Fruit fly (Drosophila melanogaster) whole organism, embryonic: ENCODE data around the gene temp.
A peak's percentile ranks its signal among the peaks of the same experiment; 100 is the strongest.

Experiments used
- Ada2b ChIP-seq: fragments of 200-800 bp; sonication (Bioruptor generic); IDR thresholded peaks from 2 replicates; pipeline ENCODE4 v1.3.6; 2022; ENCODE audit warnings: missing biosample characterization, missing genetic modification characterization
- Aef1 ChIP-seq: fragments of 200-800 bp; sonication (Bioruptor generic); IDR thresholded peaks from 3 replicates; pipeline ENCODE4 v1.3.6; 2022; ENCODE audit warnings: missing biosample characterization, missing genetic modification characterization
- BEAF-32 ChIP-seq: fragments of 200-800 bp; sonication (Bioruptor generic); optimal IDR thresholded peaks from 3 replicates; lab custom pipeline; 2017; ENCODE audit warnings: missing biosample characterization, missing genetic modification characterization, mild to moderate bottlenecking, moderate library complexity, missing genetic modification reagents
- CG10147 ChIP-seq: fragments of 200-800 bp; sonication (Bioruptor generic); optimal IDR thresholded peaks from 2 replicates; lab custom pipeline; 2019; ENCODE audit warnings: missing biosample characterization, mild to moderate bottlenecking, missing genetic modification characterization, moderate library complexity
- CG10979 ChIP-seq: fragments of 200-800 bp; sonication (Bioruptor generic); optimal IDR thresholded peaks from 2 replicates; lab custom pipeline; 2018; ENCODE audit warnings: missing biosample characterization, mild to moderate bottlenecking, missing genetic modification characterization, moderate library complexity
- CG13894 ChIP-seq: fragments of 200-800 bp; sonication (Bioruptor generic); optimal IDR thresholded peaks from 3 replicates; lab custom pipeline; 2018; ENCODE audit warnings: missing biosample characterization, mild to moderate bottlenecking, missing genetic modification characterization, moderate library complexity
- CG15073 ChIP-seq: fragments of 200-800 bp; sonication (Bioruptor generic); optimal IDR thresholded peaks from 2 replicates; lab custom pipeline; 2016; ENCODE audit warnings: missing biosample characterization, missing genetic modification characterization
- CG15696 ChIP-seq: fragments of 200-800 bp; sonication (Bioruptor generic); optimal IDR thresholded peaks from 2 replicates; lab custom pipeline; 2019; ENCODE audit warnings: missing biosample characterization, mild to moderate bottlenecking, missing genetic modification characterization, moderate library complexity
- CG17829 ChIP-seq: fragments of 200-800 bp; optimal IDR thresholded peaks from 2 replicates; lab custom pipeline; 2019; ENCODE audit warnings: missing biosample characterization, mild to moderate bottlenecking, missing genetic modification characterization, moderate library complexity
- CG18476 ChIP-seq: fragments of 200-800 bp; sonication (Bioruptor generic); optimal IDR thresholded peaks from 2 replicates; lab custom pipeline; 2016; ENCODE audit warnings: missing biosample characterization, mild to moderate bottlenecking, missing genetic modification characterization
- CG18619 ChIP-seq: fragments of 200-800 bp; sonication (Bioruptor generic); optimal IDR thresholded peaks from 3 replicates; lab custom pipeline; 2017; ENCODE audit warnings: missing biosample characterization, mild to moderate bottlenecking, missing genetic modification characterization
- CG2678 ChIP-seq: fragments of 200-800 bp; sonication (Bioruptor generic); optimal IDR thresholded peaks from 3 replicates; lab custom pipeline; 2019; ENCODE audit warnings: missing biosample characterization, mild to moderate bottlenecking, missing genetic modification characterization, moderate library complexity
- CG2875 ChIP-seq: fragments of 200-800 bp; sonication (Bioruptor generic); optimal IDR thresholded peaks from 2 replicates; lab custom pipeline; 2017; ENCODE audit warnings: missing biosample characterization, mild to moderate bottlenecking, missing genetic modification characterization, missing genetic modification reagents
- CG30431 ChIP-seq: fragments of 200-800 bp; sonication (Bioruptor generic); optimal IDR thresholded peaks from 2 replicates; lab custom pipeline; 2017; ENCODE audit warnings: missing biosample characterization, missing genetic modification characterization
- CG31388 ChIP-seq: fragments of 200-800 bp; sonication (Bioruptor generic); optimal IDR thresholded peaks from 2 replicates; lab custom pipeline; 2016; ENCODE audit warnings: missing biosample characterization, missing genetic modification characterization
- CG31441 ChIP-seq: fragments of 200-800 bp; sonication (Bioruptor generic); IDR thresholded peaks from 2 replicates; pipeline ENCODE4 v1.3.6; 2022; ENCODE audit warnings: missing biosample characterization, missing genetic modification characterization
- CG32532 ChIP-seq: fragments of 200-800 bp; sonication (Bioruptor generic); IDR thresholded peaks from 2 replicates; pipeline ENCODE4 v1.3.6; 2022; ENCODE audit warnings: missing biosample characterization, missing genetic modification characterization
- CG3838 ChIP-seq: fragments of 200-800 bp; sonication (Bioruptor generic); optimal IDR thresholded peaks from 3 replicates; lab custom pipeline; 2016; ENCODE audit warnings: missing biosample characterization, missing genetic modification characterization
- CG3995 ChIP-seq: fragments of 200-800 bp; sonication (Bioruptor generic); optimal IDR thresholded peaks from 3 replicates; lab custom pipeline; 2016; ENCODE audit warnings: missing biosample characterization, missing genetic modification characterization
- CG4404 ChIP-seq: fragments of 200-800 bp; sonication (Bioruptor generic); IDR thresholded peaks from 2 replicates; pipeline ENCODE4 v1.3.6; 2022; ENCODE audit warnings: missing biosample characterization, missing genetic modification characterization
- CG6791 ChIP-seq: fragments of 200-800 bp; sonication (Bioruptor generic); IDR thresholded peaks from 3 replicates; pipeline ENCODE4 v1.3.6; 2022; ENCODE audit warnings: missing biosample characterization, missing genetic modification characterization; ENCODE audit not compliant: partially characterized antibody
- CG7556 ChIP-seq: fragments of 200-800 bp; sonication (Bioruptor generic); optimal IDR thresholded peaks from 2 replicates; lab custom pipeline; 2017; ENCODE audit warnings: missing biosample characterization, mild to moderate bottlenecking, missing genetic modification characterization
- CG7928 ChIP-seq: fragments of 200-800 bp; sonication (Bioruptor generic); optimal IDR thresholded peaks from 2 replicates; lab custom pipeline; 2017; ENCODE audit warnings: missing biosample characterization, mild to moderate bottlenecking, missing genetic modification characterization
- CG8281 ChIP-seq: fragments of 200-800 bp; sonication (Bioruptor generic); optimal IDR thresholded peaks from 2 replicates; lab custom pipeline; 2018; ENCODE audit warnings: missing biosample characterization, mild to moderate bottlenecking, missing genetic modification characterization, moderate library complexity
- Dek ChIP-seq: fragments of 200-800 bp; sonication (Bioruptor generic); optimal IDR thresholded peaks from 3 replicates; lab custom pipeline; 2019; ENCODE audit warnings: missing biosample characterization, mild to moderate bottlenecking, missing genetic modification characterization, moderate library complexity
- Dfd ChIP-seq, 2 experiments: fragments of >200 bp; optimal IDR thresholded peaks; 2 replicates each; lab custom pipeline; 2017; ENCODE audit warnings: missing biosample characterization in 2 of 2, missing genetic modification characterization in 2 of 2
- Doc2 ChIP-seq: fragments of 200-800 bp; sonication (Bioruptor generic); IDR thresholded peaks from 2 replicates; pipeline ENCODE4 v1.3.6; 2022; ENCODE audit warnings: missing biosample characterization, missing genetic modification characterization
- E2f2 ChIP-seq: fragments of 200-800 bp; sonication (Bioruptor generic); IDR thresholded peaks from 2 replicates; pipeline ENCODE4 v1.3.6; 2022; ENCODE audit warnings: missing biosample characterization, missing genetic modification characterization
- Ets97D ChIP-seq: fragments of 200-800 bp; sonication (Bioruptor generic); optimal IDR thresholded peaks from 3 replicates; lab custom pipeline; 2016; ENCODE audit warnings: missing biosample characterization, missing genetic modification characterization
- Fer1 ChIP-seq: fragments of 200-800 bp; sonication (Bioruptor generic); optimal IDR thresholded peaks from 2 replicates; lab custom pipeline; 2017; ENCODE audit warnings: missing biosample characterization, mild to moderate bottlenecking, missing genetic modification characterization
- Hr39 ChIP-seq: fragments of >200 bp; optimal IDR thresholded peaks from 2 replicates; lab custom pipeline; 2017
- Hr78 ChIP-seq, 2 experiments: fragments of 200-800 bp in 1 of 2; fragments of >200 bp in 1 of 2; sonication (Bioruptor generic) in 1 of 2; optimal IDR thresholded peaks; 2 replicates each; lab custom pipeline; 2017 to 2019; ENCODE audit warnings: missing biosample characterization in 2 of 2, missing genetic modification characterization in 2 of 2, mild to moderate bottlenecking in 1 of 2, moderate library complexity in 1 of 2
- MBD-R2 ChIP-seq: fragments of 200-800 bp; sonication (Bioruptor generic); IDR thresholded peaks from 2 replicates; pipeline ENCODE4 v1.3.6; 2022; ENCODE audit warnings: missing biosample characterization, missing genetic modification characterization
- Med ChIP-seq: fragments of 200-800 bp; sonication (Bioruptor generic); peaks from one replicate; lab custom pipeline; 2016; ENCODE audit warnings: missing biosample characterization, missing genetic modification characterization, mild to moderate bottlenecking, inconsistent platforms, moderate library complexity
- NfI ChIP-seq: fragments of 200-800 bp; sonication (Bioruptor generic); optimal IDR thresholded peaks from 3 replicates; lab custom pipeline; 2018; ENCODE audit warnings: missing biosample characterization, mild to moderate bottlenecking, missing genetic modification characterization, moderate library complexity
- Oaz ChIP-seq: fragments of 200-800 bp; sonication (Bioruptor generic); IDR thresholded peaks from 2 replicates; pipeline ENCODE4 v1.3.6; 2022; ENCODE audit warnings: missing biosample characterization, missing genetic modification characterization
- ab ChIP-seq: fragments of 200-800 bp; sonication (Bioruptor generic); optimal IDR thresholded peaks from 2 replicates; lab custom pipeline; 2016; ENCODE audit warnings: missing biosample characterization, missing genetic modification characterization
- amos ChIP-seq: fragments of 200-800 bp; sonication (Bioruptor generic); IDR thresholded peaks from 2 replicates; pipeline ENCODE4 v1.3.6; 2022; ENCODE audit warnings: missing biosample characterization, missing genetic modification characterization; ENCODE audit not compliant: partially characterized antibody
- chm ChIP-seq: fragments of 200-800 bp; sonication (Bioruptor generic); IDR thresholded peaks from 2 replicates; pipeline ENCODE4 v1.3.6; 2022; ENCODE audit warnings: missing biosample characterization, missing genetic modification characterization
- odd ChIP-seq: fragments of 200-800 bp; sonication (Bioruptor generic); optimal IDR thresholded peaks from 2 replicates; lab custom pipeline; 2017; ENCODE audit warnings: missing biosample characterization, mild to moderate bottlenecking, missing genetic modification characterization
- otp ChIP-seq: fragments of 200-800 bp; sonication (Bioruptor generic); IDR thresholded peaks from 3 replicates; pipeline ENCODE4, ENCODE4 v1.3.6; 2022; ENCODE audit warnings: missing biosample characterization, missing genetic modification characterization
- peb ChIP-seq: fragments of 200-800 bp; sonication (Bioruptor generic); IDR thresholded peaks from 2 replicates; pipeline ENCODE4 v1.3.6; 2022; ENCODE audit warnings: missing biosample characterization, missing genetic modification characterization
- pnt ChIP-seq: fragments of 200-800 bp; sonication (Bioruptor generic); optimal IDR thresholded peaks from 3 replicates; lab custom pipeline; 2016; ENCODE audit warnings: missing biosample characterization, missing genetic modification characterization
- pum ChIP-seq: fragments of 200-800 bp; sonication (Bioruptor generic); optimal IDR thresholded peaks from 2 replicates; lab custom pipeline; 2016; ENCODE audit warnings: missing biosample characterization, missing genetic modification characterization
- stwl ChIP-seq: fragments of 200-800 bp; sonication (Bioruptor generic); optimal IDR thresholded peaks from 3 replicates; lab custom pipeline; 2018; ENCODE audit warnings: missing biosample characterization, mild to moderate bottlenecking, missing genetic modification characterization, moderate library complexity
- tna ChIP-seq: fragments of 200-800 bp; sonication (Bioruptor generic); IDR thresholded peaks from 2 replicates; pipeline ENCODE4 v1.3.6; 2022; ENCODE audit warnings: missing biosample characterization, missing genetic modification characterization; ENCODE audit not compliant: partially characterized antibody
- toy ChIP-seq: fragments of 200-800 bp; sonication (Bioruptor generic); IDR thresholded peaks from 2 replicates; pipeline ENCODE4 v1.3.6; 2022; ENCODE audit warnings: missing biosample characterization, missing genetic modification characterization
- z ChIP-seq: fragments of 200-800 bp; sonication (Bioruptor generic); IDR thresholded peaks from 3 replicates; pipeline ENCODE4 v1.3.6; 2022; ENCODE audit warnings: missing biosample characterization, missing genetic modification characterization

temp gene

DNA sequence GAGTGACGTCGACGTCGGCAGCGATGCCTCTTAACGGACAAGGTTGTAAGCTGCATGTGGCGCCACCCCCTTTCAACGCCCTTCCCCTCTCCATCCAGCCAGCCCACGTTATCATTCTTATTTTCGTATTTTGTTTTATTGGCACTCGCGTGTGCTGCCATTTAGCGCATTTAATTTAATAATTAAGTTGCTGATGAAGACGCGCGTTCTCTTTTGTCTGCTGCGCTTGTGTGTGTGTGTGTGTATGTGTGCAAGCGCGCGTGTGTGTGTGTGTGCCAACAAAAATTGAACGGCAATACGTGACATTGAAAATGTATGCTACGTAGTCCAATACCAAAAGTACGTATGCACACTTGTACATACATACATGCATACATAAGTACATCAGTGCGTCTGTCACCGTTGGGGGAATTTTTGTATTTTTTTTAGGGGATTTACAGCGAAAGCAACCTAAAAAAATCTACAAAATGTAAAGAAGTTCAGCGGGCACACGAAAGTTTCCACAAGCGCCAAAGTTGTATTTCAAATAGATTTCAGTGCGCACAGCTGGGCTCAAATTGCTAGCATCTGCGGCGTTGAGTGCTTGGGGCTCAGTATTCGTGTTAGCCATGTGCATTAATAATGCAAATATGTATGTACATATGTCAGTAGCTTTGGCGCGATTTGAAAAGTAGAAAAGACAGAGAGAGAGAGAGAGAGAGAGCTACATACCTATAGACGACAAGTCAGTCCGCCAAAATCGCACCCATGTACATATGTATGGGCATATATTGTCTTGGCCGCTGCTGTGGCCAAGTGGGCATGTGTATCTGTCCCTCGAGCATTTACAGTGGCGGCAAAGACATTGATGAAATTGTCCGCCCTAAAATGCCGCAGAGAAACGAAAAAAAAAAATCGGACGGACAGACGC lies 39.6 kb upstream of the temp start (continued):
- TF ChIP-seq z (GFP tag; lab: Robert Waterston, UW) (peak; percentile 47; the same call in 1 of the 3 replicates), CG32532 (peak; percentile 79), CG31441 (peak; percentile 82), Med (GFP tag; lab: Kevin White, UChicago) (peak; percentile 98), Hr78 (GFP tag; optimal IDR thresholded peaks at IDR 0.05; lab: Kevin White, UChicago) (peak in 1 of 2 experiments; percentile 56), peb (peak; percentile 71), NfI (peak; percentile 79), BEAF-32 (GFP tag; lab: Kevin White, UChicago) (no peak), CG18619 (GFP tag; lab: Kevin White, UChicago) (peak; percentile 74), amos (GFP tag; lab: Robert Waterston, UW) (no peak), Ada2b (GFP tag; lab: Robert Waterston, UW) (peak; percentile 84), Aef1 (GFP tag; lab: Robert Waterston, UW) (peak; percentile 78), CG15073 (GFP tag; lab: Kevin White, UChicago) (peak; percentile 91), Dek (peak; percentile 57), pum (GFP tag; lab: Kevin White, UChicago) (peak; percentile 76), pnt (GFP tag; lab: Kevin White, UChicago) (peak; percentile 74), otp (GFP tag; lab: Robert Waterston, UW) (peak; percentile 65; the same call in 1 of the 3 replicates), ab (GFP tag; lab: Kevin White, UChicago) (peak; percentile 51), CG7928 (GFP tag; lab: Kevin White, UChicago) (peak; percentile 20), Oaz (peak; percentile 82), CG15696 (tag; lab: Kevin White, UChicago) (peak; percentile 47), CG2678 (tag; lab: Kevin White, UChicago) (peak; percentile 89), odd (peak; percentile 62), CG3995 (peak; percentile 20), CG7556 (peak; percentile 78), CG4404 (GFP tag; lab: Robert Waterston, UW) (peak; percentile 68), Fer1 (GFP tag; lab: Kevin White, UChicago) (peak; percentile 80), tna (GFP tag; lab: Robert Waterston, UW) (no peak), CG17829 (tag; lab: Kevin White, UChicago) (peak; percentile 84), CG10979 (tag; lab: Kevin White, UChicago) (peak; percentile 84), Dfd (GFP tag; optimal IDR thresholded peaks at IDR 0.05; lab: Kevin White, UChicago) (no peak), MBD-R2 (GFP tag; lab: Robert Waterston, UW) (peak; percentile 43; the same call in 1 of the 2 replicates), Ets97D (GFP tag; lab: Kevin White, UChicago) (peak; percentile 41), CG30431 (peak; percentile 79), CG18476 (peak; percentile 47), E2f2 (GFP tag; lab: Robert Waterston, UW) (peak; percentile 62), toy (no peak), CG13894 (tag; lab: Kevin White, UChicago) (no peak), CG31388 (no peak), CG10147 (peak; percentile 58), CG6791 (GFP tag; lab: Robert Waterston, UW) (no peak), stwl (tag; lab: Kevin White, UChicago) (no peak), chm (GFP tag; lab: Robert Waterston, UW) (peak; percentile 59; the same call in 1 of the 2 replicates), CG3838 (GFP tag; lab: Kevin White, UChicago) (peak; percentile 53), Doc2 (GFP tag; lab: Robert Waterston, UW) (0 out of 2 replicates have a peak, but pooled peaks have one; percentile 11), CG2875 (peak; percentile 80), Hr39 (lab: Kevin White, UChicago) (no peak), CG8281 (tag; lab: Kevin White, UChicago) (peak; percentile 46)
